Worm (Caenorhabditis elegans) whole organism, L4/young adult: ENCODE data around the gene srsx-26.
A peak's percentile ranks its signal among the peaks of the same experiment; 100 is the strongest.

ENCODE experiments used
- W03F9.2 ChIP-seq: fragments of 150-350 bp; optimal IDR thresholded peaks from 2 replicates; lab custom pipeline; 2014; ENCODE audit warnings: missing biosample characterization, missing genetic modification characterization
- dao-5 ChIP-seq: sonication (generic microtip); optimal IDR thresholded peaks from 2 replicates; lab custom pipeline; 2016; ENCODE audit warnings: missing genotype, missing genetic modification characterization, moderate library complexity, missing compliant biosample characterization
- him-1 ChIP-seq: sonication (generic microtip); optimal IDR thresholded peaks from 2 replicates; lab custom pipeline; 2016; ENCODE audit warnings: missing genotype, missing genetic modification reagents, missing genetic modification characterization, missing compliant biosample characterization

The srsx-26 gene

DNA sequence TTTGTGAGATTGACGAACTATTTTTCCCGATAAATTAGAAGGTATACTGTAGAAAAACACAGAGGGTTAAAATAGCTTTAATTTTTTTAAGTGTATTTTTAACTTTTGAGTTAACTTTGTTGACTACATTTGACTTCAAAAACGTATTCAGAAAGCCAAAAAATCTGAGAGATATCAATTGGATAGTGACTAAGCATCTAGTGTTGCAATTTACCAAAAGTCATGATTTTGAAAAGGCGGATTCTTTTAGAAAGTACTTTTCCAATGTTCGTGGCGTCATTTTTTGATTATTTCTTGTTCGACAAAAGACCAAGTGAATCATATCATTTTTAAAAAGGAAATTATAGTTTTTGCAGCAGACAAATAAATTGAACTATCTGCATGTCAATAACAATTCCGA is 20.4 kb downstream of the srsx-26 start:
- TF ChIP-seq W03F9.2 (no peak), him-1 (tag; lab: Kevin White, UChicago) (peak; percentile 93), dao-5 (tag; lab: Kevin White, UChicago) (no peak)

DNA sequence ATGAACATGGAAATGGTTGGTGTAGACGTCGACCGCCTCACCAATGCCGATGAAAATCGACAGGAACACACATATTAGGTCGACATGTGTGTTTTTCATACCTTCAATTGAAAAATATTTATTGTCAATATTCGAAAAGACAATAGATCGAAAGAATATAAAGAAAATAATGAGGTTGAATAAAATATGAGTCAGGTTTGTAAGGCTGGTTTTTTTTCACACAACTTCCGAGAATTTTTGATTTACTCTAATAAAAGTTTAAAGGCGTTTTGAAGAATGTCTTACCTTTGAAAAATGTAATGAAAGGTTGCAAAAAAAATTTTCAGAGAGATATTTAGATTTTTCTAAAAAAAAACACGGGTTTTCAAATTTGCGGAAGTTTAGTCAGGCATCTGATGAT is 25.2 kb downstream of the srsx-26 start, which contains the start of gene egl-3:
TSS of gene egl-3 (minus strand) at position 101 of the 400 bp plus-strand sequence.
- TF ChIP-seq W03F9.2: no peak
- no peak for TF ChIP-seq dao-5 (tag; lab: Kevin White, UChicago)
- no peak for TF ChIP-seq him-1 (tag; lab: Kevin White, UChicago)

DNA sequence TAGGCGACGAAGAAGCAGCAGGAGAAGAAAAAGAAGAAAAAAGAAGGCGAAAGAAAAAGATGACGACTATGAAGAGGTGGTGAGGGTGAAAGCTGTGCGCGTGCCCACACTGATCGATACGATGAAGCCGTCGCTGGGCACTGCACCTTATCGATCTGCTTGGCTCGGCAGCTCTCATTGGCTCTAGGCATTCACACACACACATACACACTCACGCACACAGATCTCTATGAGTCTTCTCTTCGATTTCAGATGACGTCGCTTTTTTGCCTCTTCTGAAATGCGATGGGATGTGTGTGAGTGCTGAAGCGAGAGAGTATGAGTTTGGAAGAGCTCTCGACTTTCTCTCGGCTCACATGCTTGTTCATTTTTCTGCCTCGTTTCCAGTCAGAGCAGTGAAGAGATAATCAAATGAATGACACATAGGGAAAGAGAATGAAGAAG is 26.2 kb downstream of the srsx-26 start:
- peak; percentile 95 for TF ChIP-seq him-1 (tag; lab: Kevin White, UChicago)
- TF ChIP-seq dao-5 (tag; lab: Kevin White, UChicago): no peak

DNA sequence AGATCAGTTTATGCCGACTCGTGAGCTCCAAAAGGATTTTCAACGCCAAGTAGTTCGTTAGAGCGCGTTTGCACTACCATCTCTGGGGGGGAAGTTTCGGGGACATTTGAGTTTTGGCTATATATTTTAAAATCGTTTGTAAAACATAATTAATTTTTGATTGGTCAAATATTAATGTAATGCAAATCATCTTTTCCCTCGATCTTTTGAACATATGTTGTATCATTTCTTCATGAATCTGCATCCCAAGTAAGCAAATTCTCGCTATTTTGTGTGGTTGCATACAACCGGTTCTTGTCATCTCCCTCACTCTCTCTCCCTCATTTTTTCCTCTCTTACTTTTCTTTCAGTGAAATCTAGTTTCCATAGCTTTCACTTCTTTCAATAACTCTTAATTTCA is 29.7 kb downstream of the srsx-26 start:
- TF ChIP-seq dao-5 (tag; lab: Kevin White, UChicago): no peak
- peak; percentile 40 for TF ChIP-seq him-1 (tag; lab: Kevin White, UChicago)
- TF ChIP-seq W03F9.2: peak; percentile 55

DNA sequence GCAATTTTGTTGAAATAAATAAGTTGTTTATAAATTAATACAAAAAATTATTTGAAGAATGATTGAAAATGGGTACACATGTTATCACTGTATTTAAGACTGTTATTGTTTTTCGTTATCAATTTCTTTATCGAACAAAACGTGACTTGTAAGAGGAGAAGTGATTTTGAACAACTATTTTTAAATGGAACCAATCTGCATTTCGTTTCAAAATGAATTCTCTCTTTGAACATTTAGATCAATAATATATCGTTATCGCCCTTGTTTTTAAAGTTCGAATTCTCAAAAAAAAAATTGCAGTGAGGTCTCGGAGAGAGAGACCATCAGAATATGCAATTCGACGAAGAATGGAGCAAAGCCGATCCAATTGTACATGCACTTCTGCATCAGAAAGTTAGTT is 30.8 kb downstream of the srsx-26 start, which contains the start of gene cul-5:
TSS of gene cul-5 (plus strand) at position 301 of the 400 bp plus-strand sequence.
- TF ChIP-seq dao-5 (tag; lab: Kevin White, UChicago) (no peak), W03F9.2 (no peak), him-1 (tag; lab: Kevin White, UChicago) (no peak)

DNA sequence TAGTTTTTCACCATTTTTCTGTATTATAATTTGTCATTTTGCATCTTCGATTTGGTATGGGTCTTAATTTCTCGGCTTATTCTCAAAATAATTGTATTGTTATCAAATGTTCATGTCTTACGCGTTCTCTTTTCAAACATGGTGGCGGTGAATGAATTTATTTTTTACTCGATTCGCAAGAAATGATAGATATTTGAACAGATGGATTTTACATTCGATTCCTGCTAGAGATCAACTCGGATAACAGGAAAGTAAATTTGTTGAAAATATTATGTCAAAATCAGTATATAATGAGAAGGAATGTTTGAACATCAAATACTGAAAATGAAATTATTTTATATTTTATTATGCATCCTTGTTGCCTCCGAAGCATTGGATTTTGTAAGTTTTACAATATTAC is 34.5 kb downstream of the srsx-26 start, which contains the start of gene ZK856.4:
TSS of gene ZK856.4 (plus strand) at position 301 of the 400 bp plus-strand sequence.
- TF ChIP-seq dao-5 (tag; lab: Kevin White, UChicago): no peak
- no peak for TF ChIP-seq him-1 (tag; lab: Kevin White, UChicago)

DNA sequence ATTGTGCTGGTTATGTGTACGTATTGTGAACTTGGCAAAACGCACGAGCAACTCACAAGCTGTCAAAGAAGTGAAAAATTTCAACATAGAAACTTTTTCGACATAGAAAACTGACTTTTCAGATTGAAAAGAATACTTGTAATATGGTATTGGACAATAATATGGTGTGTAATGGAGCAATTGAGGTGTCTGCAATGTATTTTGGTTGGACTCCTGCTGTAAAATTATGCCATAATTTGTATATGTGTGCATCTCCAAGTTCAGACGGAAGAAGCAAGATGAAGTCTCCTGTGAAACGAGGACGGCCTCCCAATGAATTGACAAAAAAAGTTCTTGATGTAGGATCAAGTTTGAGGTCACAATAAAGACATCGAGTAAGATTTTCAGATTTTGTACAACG is 35.4 kb downstream of the srsx-26 start:
- TF ChIP-seq W03F9.2 (no peak), him-1 (tag; lab: Kevin White, UChicago) (no peak), dao-5 (tag; lab: Kevin White, UChicago) (no peak)

DNA sequence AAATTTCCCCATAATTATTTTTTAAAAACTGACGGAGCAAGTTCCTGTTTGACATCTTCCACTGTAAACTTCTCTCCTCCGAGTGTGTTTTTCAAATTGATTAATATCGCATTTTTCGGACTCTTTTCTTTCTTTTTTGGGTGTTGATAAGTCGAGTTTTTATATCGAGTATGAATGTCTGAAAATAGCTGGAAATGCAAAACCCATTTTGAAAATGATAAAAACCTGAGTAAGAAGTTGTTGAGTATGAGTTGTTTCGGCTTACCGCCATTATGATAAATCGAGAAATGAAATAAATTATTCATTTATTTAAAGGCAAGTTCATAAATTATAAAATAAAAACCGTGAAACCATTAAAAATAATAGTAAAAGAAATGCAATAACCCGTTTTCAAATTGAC is 37.3 kb downstream of the srsx-26 start, which contains the start of gene ZK856.18:
TSS of gene ZK856.18 (minus strand) at position 289 of the 400 bp plus-strand sequence.
- TF ChIP-seq dao-5 (tag; lab: Kevin White, UChicago): no peak
- TF ChIP-seq him-1 (tag; lab: Kevin White, UChicago): no peak
- no peak for TF ChIP-seq W03F9.2

DNA sequence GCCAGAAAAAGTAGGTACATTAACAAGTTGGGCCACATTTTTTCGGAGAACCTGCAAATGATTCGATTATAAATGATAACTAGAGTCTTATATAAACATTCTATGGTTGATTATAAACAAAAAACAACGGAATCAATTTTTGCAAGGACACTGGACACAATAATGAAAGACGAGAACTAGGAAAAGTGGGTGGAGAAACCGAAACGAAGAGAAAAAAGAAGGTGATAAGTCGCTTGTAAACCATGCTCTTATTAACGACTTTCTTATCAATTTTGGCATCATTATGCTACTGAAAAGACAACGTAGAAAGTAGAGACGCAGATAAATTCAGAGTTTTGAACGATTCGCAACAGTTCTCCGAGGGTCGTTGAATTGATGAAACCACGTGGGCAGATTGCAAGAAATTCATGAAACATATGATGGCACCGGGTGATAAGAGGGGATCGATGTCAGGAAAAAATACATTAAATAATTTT is 41.7 kb downstream of the srsx-26 start, which contains the start of gene ZK856.5:
TSS of gene ZK856.5 (minus strand) at position 51 of the 476 bp plus-strand sequence.
- TF ChIP-seq him-1 (tag; lab: Kevin White, UChicago) (no peak), dao-5 (tag; lab: Kevin White, UChicago) (no peak), W03F9.2 (no peak)

DNA sequence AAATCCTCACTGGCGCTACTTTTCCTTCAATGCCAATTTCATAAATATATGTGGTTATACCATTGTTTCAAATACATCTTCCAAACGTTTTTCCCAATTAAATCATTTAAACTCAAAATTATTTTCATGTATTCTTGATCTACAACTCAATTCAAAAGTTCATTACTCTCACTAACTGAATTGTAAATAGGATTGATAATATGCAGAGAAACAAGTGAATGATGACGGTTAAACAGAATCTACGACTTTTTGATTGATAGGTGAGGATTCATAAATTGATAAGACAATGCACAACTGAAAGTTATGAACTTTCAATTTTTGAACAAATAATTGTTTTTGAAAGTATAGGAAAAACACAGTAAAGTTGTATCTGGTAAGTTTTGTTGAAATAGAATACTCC is 42.8 kb downstream of the srsx-26 start:
- no peak for TF ChIP-seq W03F9.2
- TF ChIP-seq dao-5 (tag; lab: Kevin White, UChicago): no peak
- TF ChIP-seq him-1 (tag; lab: Kevin White, UChicago): no peak

DNA sequence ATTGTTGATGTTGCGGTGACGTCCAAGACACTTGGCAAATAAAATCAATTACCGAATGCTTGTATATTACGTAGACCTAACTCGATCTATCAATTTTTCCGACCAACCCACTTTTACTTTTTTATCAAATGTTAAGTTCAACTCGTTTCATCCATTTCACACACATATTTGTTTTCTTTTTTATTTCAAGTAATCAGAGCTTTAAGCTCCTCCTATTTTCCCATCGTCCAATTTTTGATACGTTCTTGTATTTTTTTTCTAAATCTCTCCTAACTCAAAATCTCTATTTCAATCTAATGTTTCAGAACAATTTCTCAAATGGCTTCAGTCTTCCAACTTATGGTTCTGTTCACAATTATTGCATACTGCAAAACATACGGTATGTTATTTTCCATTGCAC is 49.9 kb downstream of the srsx-26 start, which contains the start of gene ZK856.6:
TSS of gene ZK856.6 (plus strand) at position 301 of the 400 bp plus-strand sequence.
- TF ChIP-seq W03F9.2: no peak
- no peak for TF ChIP-seq dao-5 (tag; lab: Kevin White, UChicago)
- no peak for TF ChIP-seq him-1 (tag; lab: Kevin White, UChicago)
